Worm (Caenorhabditis elegans) whole organism, young adult: ENCODE results near the gene hsp-6.

ENCODE experiments used
- B0261.1 ChIP-seq: sonication (generic microtip); optimal IDR thresholded peaks from 2 replicates; lab custom pipeline; 2016; ENCODE audit warnings: mild to moderate bottlenecking, missing genetic modification characterization, moderate library complexity, missing compliant biosample characterization
- F52B5.7 ChIP-seq: sonication (generic microtip); optimal IDR thresholded peaks from 2 replicates; lab custom pipeline; 2016; ENCODE audit warnings: mild to moderate bottlenecking, missing genetic modification characterization, missing compliant biosample characterization
- K11D2.4 ChIP-seq: fragments of 200-800 bp; sonication (Bioruptor generic); IDR thresholded peaks from 2 replicates; pipeline ENCODE4 v1.3.6; 2022; ENCODE audit warnings: missing genetic modification reagents, missing genetic modification characterization, missing compliant biosample characterization
- ZK185.1 ChIP-seq: sonication (generic microtip); optimal IDR thresholded peaks from 2 replicates; lab custom pipeline; 2016; ENCODE audit warnings: mild to moderate bottlenecking, missing genetic modification characterization, missing compliant biosample characterization; ENCODE audit not compliant: poor library complexity, severe bottlenecking
- attf-5 ChIP-seq: fragments of 200-800 bp; sonication (Bioruptor generic); optimal IDR thresholded peaks from 2 replicates; lab custom pipeline; 2018; ENCODE audit warnings: mild to moderate bottlenecking, missing genetic modification characterization, missing compliant biosample characterization
- lin-40 ChIP-seq: sonication (generic microtip); optimal IDR thresholded peaks from 2 replicates; lab custom pipeline; 2016; ENCODE audit warnings: missing genetic modification characterization, mild to moderate bottlenecking, missing compliant biosample characterization, missing genotype, missing genetic modification reagents
- mel-28 ChIP-seq: sonication (generic microtip); optimal IDR thresholded peaks from 2 replicates; lab custom pipeline; 2016; ENCODE audit warnings: borderline replicate concordance, mild to moderate bottlenecking, missing genetic modification characterization, missing compliant biosample characterization
- nfyb-1 ChIP-seq: fragments of 200-800 bp; sonication (Bioruptor generic); IDR thresholded peaks from 2 replicates; pipeline ENCODE4 v1.3.6; 2022; ENCODE audit warnings: missing genetic modification reagents, missing genetic modification characterization, missing compliant biosample characterization
- rec-8 ChIP-seq, 2 experiments: sonication (generic microtip); optimal IDR thresholded peaks; 2 replicates each; lab custom pipeline; 2016; ENCODE audit warnings: mild to moderate bottlenecking in 2 of 2, missing genetic modification characterization in 2 of 2, missing genetic modification reagents in 2 of 2, missing genotype in 2 of 2, missing biosample characterization in 1 of 2, missing compliant biosample characterization in 1 of 2, moderate library complexity in 1 of 2
- unc-62 ChIP-seq: fragments of 150-350 bp; optimal IDR thresholded peaks from 2 replicates; lab custom pipeline; 2014; ENCODE audit warnings: missing biosample characterization, missing genetic modification reagents, missing genetic modification characterization

ce11 chrV:4867535-4867934 is 41.0 kb upstream of the hsp-6 start:
- TF ChIP-seq attf-5 (no peak), nfyb-1 (GFP tag; lab: Robert Waterston, UW) (no peak), B0261.1 (tag; lab: Kevin White, UChicago) (no peak), unc-62 (no peak), rec-8 (tag; optimal IDR thresholded peaks at IDR 0.05; lab: Kevin White, UChicago) (no peak), F52B5.7 (no peak), K11D2.4 (GFP tag; lab: Robert Waterston, UW) (no peak), lin-40 (tag; lab: Kevin White, UChicago) (no peak), mel-28 (tag; lab: Kevin White, UChicago) (no peak), ZK185.1 (no peak)
